Worm (Caenorhabditis elegans) whole organism, L4 larva: ENCODE results near the gene C26B9.5.

ENCODE experiments used
- Y48G9A.11 ChIP-seq: fragments of 200-800 bp; sonication (Bioruptor generic); IDR thresholded peaks from 2 replicates; pipeline ENCODE4 v1.3.6; 2022; ENCODE audit warnings: missing genetic modification reagents, missing genetic modification characterization, missing compliant biosample characterization
- Y75B8A.6 ChIP-seq: fragments of 200-800 bp; sonication (Bioruptor generic); IDR thresholded peaks from 2 replicates; pipeline ENCODE4 v1.3.6; 2022; ENCODE audit warnings: missing genetic modification reagents, missing genetic modification characterization, missing compliant biosample characterization
- ZK337.2 ChIP-seq: fragments of 200-800 bp; sonication (Bioruptor generic); IDR thresholded peaks from 2 replicates; pipeline ENCODE4 v1.3.6; 2022; ENCODE audit warnings: missing genetic modification reagents, missing genetic modification characterization, missing compliant biosample characterization
- aly-2 ChIP-seq: sonication (generic microtip); optimal IDR thresholded peaks from 2 replicates; lab custom pipeline; 2018; ENCODE audit warnings: missing biosample characterization, missing genetic modification characterization
- attf-4 ChIP-seq: sonication (generic microtip); optimal IDR thresholded peaks from 3 replicates; lab custom pipeline; 2017; ENCODE audit warnings: missing biosample characterization, missing genetic modification characterization
- ceh-32 ChIP-seq: sonication (generic microtip); optimal IDR thresholded peaks from 2 replicates; lab custom pipeline; 2016; ENCODE audit warnings: mild to moderate bottlenecking, missing genetic modification characterization, missing compliant biosample characterization; ENCODE audit not compliant: poor library complexity
- ceh-44 ChIP-seq: fragments of 200-800 bp; sonication (Bioruptor generic); IDR thresholded peaks from 2 replicates; pipeline ENCODE4 v1.3.6; 2022; ENCODE audit warnings: missing genetic modification reagents, missing genetic modification characterization, missing compliant biosample characterization
- ceh-62 ChIP-seq: sonication (generic microtip); optimal IDR thresholded peaks from 2 replicates; lab custom pipeline; 2017; ENCODE audit warnings: missing biosample characterization, missing genetic modification characterization
- ces-1 ChIP-seq: fragments of 150-350 bp; sonication (generic microtip); optimal IDR thresholded peaks from 4 replicates; lab custom pipeline; 2014; ENCODE audit warnings: missing biosample characterization, missing genetic modification reagents, missing genetic modification characterization
- daf-16 ChIP-seq, 3 experiments: sonication (generic microtip); optimal IDR thresholded peaks; 2 replicates each; lab custom pipeline; 2016 to 2017; ENCODE audit warnings: missing genetic modification characterization in 3 of 3, missing genetic modification reagents in 3 of 3, mild to moderate bottlenecking in 2 of 3, missing compliant biosample characterization in 2 of 3, missing biosample characterization in 1 of 3, moderate library complexity in 1 of 3
- dmd-6 ChIP-seq: fragments of 200-800 bp; sonication (Bioruptor generic); IDR thresholded peaks from 2 replicates; pipeline ENCODE4 v1.3.6; 2022; ENCODE audit warnings: missing genetic modification reagents, missing genetic modification characterization, missing compliant biosample characterization
- duxl-1 ChIP-seq: sonication (generic microtip); optimal IDR thresholded peaks from 2 replicates; lab custom pipeline; 2016; ENCODE audit warnings: mild to moderate bottlenecking, missing genetic modification characterization, moderate library complexity, missing compliant biosample characterization; ENCODE audit not compliant: poor library complexity
- dve-1 ChIP-seq: sonication (generic microtip); optimal IDR thresholded peaks from 2 replicates; lab custom pipeline; 2017; ENCODE audit warnings: antibody characterized with exemption, mild to moderate bottlenecking, missing genetic modification characterization, missing compliant biosample characterization; ENCODE audit not compliant: insufficient read depth
- egl-27 ChIP-seq: sonication (generic microtip); optimal IDR thresholded peaks from 3 replicates; lab custom pipeline; 2017; ENCODE audit warnings: missing biosample characterization, missing genetic modification reagents, missing genetic modification characterization
- egl-43 ChIP-seq: fragments of 200-800 bp; sonication (Bioruptor generic); IDR thresholded peaks from 2 replicates; pipeline ENCODE4 v1.3.6; 2022; ENCODE audit warnings: missing genetic modification reagents, missing genetic modification characterization, missing compliant biosample characterization
- fkh-10 ChIP-seq: fragments of 150-350 bp; optimal IDR thresholded peaks from 2 replicates; lab custom pipeline; 2014; ENCODE audit warnings: missing biosample characterization, missing genetic modification reagents, missing genetic modification characterization
- hlh-11 ChIP-seq: fragments of 200-800 bp; sonication (Bioruptor generic); optimal IDR thresholded peaks from 2 replicates; lab custom pipeline; 2018; ENCODE audit warnings: mild to moderate bottlenecking, missing genetic modification characterization, missing compliant biosample characterization
- hlh-30 ChIP-seq: sonication (generic microtip); optimal IDR thresholded peaks from 2 replicates; lab custom pipeline; 2017; ENCODE audit warnings: antibody characterized with exemption, mild to moderate bottlenecking, missing genetic modification characterization, missing compliant biosample characterization; ENCODE audit not compliant: insufficient read depth
- lin-1 ChIP-seq: fragments of 200-800 bp; sonication (Bioruptor generic); IDR thresholded peaks from 2 replicates; pipeline ENCODE4 v1.3.6; 2022; ENCODE audit warnings: missing genetic modification reagents, missing genetic modification characterization, missing compliant biosample characterization
- mep-1 ChIP-seq: fragments of 150-350 bp; sonication (generic microtip); optimal IDR thresholded peaks from 3 replicates; lab custom pipeline; 2014; ENCODE audit warnings: missing biosample characterization, missing genetic modification characterization
- nhr-10 ChIP-seq: fragments of 150-350 bp; optimal IDR thresholded peaks from 2 replicates; lab custom pipeline; 2014; ENCODE audit warnings: missing biosample characterization, missing genetic modification characterization
- nhr-102 ChIP-seq: sonication (generic microtip); optimal IDR thresholded peaks from 2 replicates; lab custom pipeline; 2016; ENCODE audit warnings: mild to moderate bottlenecking, missing genetic modification characterization, moderate library complexity, missing compliant biosample characterization
- nhr-11 ChIP-seq: fragments of 150-350 bp; optimal IDR thresholded peaks from 2 replicates; lab custom pipeline; 2014; ENCODE audit warnings: missing biosample characterization, missing genetic modification characterization
- nhr-28 ChIP-seq: fragments of 150-350 bp; optimal IDR thresholded peaks from 2 replicates; lab custom pipeline; 2014; ENCODE audit warnings: missing biosample characterization, missing genetic modification characterization
- nhr-41 ChIP-seq: fragments of 200-800 bp; sonication (Bioruptor generic); IDR thresholded peaks from 2 replicates; pipeline ENCODE4 v1.3.6; 2022; ENCODE audit warnings: missing genetic modification reagents, missing genetic modification characterization, missing compliant biosample characterization
- nhr-77 ChIP-seq: fragments of 150-350 bp; optimal IDR thresholded peaks from 2 replicates; lab custom pipeline; 2014; ENCODE audit warnings: missing biosample characterization, missing genetic modification characterization
- php-3 ChIP-seq: fragments of 200-800 bp; sonication (Bioruptor generic); IDR thresholded peaks from 2 replicates; pipeline ENCODE4 v1.3.6; 2022; ENCODE audit warnings: missing genetic modification reagents, missing genetic modification characterization, missing compliant biosample characterization
- pqm-1 ChIP-seq: sonication (generic microtip); optimal IDR thresholded peaks from 2 replicates; lab custom pipeline; 2017; ENCODE audit warnings: missing biosample characterization, missing genetic modification characterization
- sdz-12 ChIP-seq: fragments of 200-800 bp; sonication (Bioruptor generic); optimal IDR thresholded peaks from 2 replicates; lab custom pipeline; 2018; ENCODE audit warnings: mild to moderate bottlenecking, missing genetic modification characterization, missing compliant biosample characterization
- vab-7 ChIP-seq: fragments of 200-800 bp; sonication (Bioruptor generic); IDR thresholded peaks from 2 replicates; pipeline ENCODE4 v1.3.6; 2022; ENCODE audit warnings: missing genetic modification reagents, missing genetic modification characterization, missing compliant biosample characterization
- zag-1 ChIP-seq: fragments of 150-350 bp; optimal IDR thresholded peaks from 2 replicates; lab custom pipeline; 2014; ENCODE audit warnings: missing biosample characterization, missing genetic modification characterization
- ztf-7 ChIP-seq: fragments of 150-350 bp; optimal IDR thresholded peaks from 2 replicates; lab custom pipeline; 2014; ENCODE audit warnings: missing biosample characterization, missing genetic modification characterization

Gene C26B9.5

DNA sequence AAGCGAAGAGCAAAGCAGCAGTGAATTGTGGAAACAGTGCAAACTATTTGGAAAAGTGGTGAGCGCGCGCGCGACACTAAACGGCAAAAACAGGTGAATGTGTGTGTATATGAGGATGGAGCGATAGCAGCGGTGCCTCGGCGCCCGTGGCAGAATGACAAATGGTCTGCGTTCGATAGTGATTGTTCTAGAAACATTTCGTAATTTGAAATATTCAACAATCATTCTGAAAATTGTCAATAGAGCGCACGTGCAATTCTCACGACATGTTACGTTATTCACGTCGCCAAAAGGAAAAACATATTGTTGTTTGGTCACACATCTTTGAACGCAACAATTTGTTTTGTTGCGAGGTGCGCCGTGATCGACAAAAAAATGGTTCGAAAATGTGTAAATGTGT lies 26.0 kb downstream of the C26B9.5 start (continued):
- TF ChIP-seq daf-16 (GFP tag; optimal IDR thresholded peaks at IDR 0.05; lab: Kevin White, UChicago) (no peak), daf-16 (tag; optimal IDR thresholded peaks at IDR 0.05; lab: Kevin White, UChicago) (peak; percentile 97), Y75B8A.6 (GFP tag; lab: Robert Waterston, UW) (0 out of 2 replicates have a peak, but pooled peaks have one; percentile 30), fkh-10 (GFP tag; lab: Kevin White, UChicago) (no peak), ceh-32 (tag; lab: Kevin White, UChicago) (no peak), nhr-11 (tag; lab: Kevin White, UChicago) (no peak), hlh-11 (tag; lab: Kevin White, UChicago) (peak; percentile 68), attf-4 (tag; lab: Kevin White, UChicago) (no peak), nhr-28 (tag; lab: Kevin White, UChicago) (peak; percentile 14), ceh-44 (GFP tag; lab: Robert Waterston, UW) (no peak), Y48G9A.11 (GFP tag; lab: Robert Waterston, UW) (no peak), zag-1 (no peak), nhr-77 (no peak), mep-1 (tag; lab: Kevin White, UChicago) (peak; percentile 45), vab-7 (GFP tag; lab: Robert Waterston, UW) (no peak), pqm-1 (tag; lab: Kevin White, UChicago) (no peak), nhr-10 (tag; lab: Kevin White, UChicago) (no peak), nhr-41 (GFP tag; lab: Robert Waterston, UW) (no peak), ces-1 (GFP tag; lab: Kevin White, UChicago) (no peak)

DNA sequence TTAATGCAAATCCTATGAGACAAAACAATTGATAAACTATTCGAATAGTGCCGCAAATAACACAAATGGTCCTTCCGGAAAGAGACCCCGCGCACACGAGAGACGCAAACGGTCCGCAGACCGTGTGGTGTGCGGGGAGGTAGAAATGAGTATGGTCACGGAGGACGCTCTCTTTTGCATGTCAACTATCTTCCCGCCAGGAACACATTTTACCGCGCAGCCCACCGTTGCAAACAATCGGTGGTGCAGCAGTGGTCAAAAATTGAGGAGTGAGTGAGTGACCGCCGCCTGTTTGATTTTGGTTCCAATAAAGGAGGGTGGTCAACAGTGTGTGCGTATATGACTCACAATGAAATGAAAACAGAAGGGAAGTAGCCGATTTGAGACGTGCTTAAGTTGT lies 31.4 kb downstream of the C26B9.5 start:
- TF ChIP-seq egl-43 (GFP tag; lab: Robert Waterston, UW) (0 out of 2 replicates have a peak, but pooled peaks have one; percentile 33), daf-16 (GFP tag; optimal IDR thresholded peaks at IDR 0.05; lab: Kevin White, UChicago) (no peak), daf-16 (tag; optimal IDR thresholded peaks at IDR 0.05; lab: Kevin White, UChicago) (no peak)
- TF ChIP-seq, all 104 proteins: peak for 1

DNA sequence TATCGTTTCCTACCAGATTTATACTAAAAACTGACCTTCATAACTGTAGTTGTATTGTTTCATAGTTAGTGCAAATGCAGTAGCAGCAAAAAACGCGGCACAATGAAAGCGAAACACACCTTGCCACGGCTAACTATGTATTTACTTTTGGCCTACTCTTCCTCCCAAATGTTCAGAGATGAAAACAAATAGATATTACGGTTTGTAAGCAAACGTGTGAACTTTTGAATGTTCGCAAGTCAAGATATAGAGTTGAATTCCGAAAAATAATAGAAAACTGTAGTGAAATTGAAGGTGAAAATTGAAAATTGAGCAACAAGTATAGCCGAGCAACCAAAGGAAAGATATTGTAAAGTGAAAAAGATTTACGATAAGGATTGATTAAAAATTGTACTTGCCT lies 34.9 kb downstream of the C26B9.5 start, which contains the start of gene chtl-1:
TSS of gene chtl-1 (minus strand) at position 101 of the 400 bp plus-strand sequence.
- TF ChIP-seq ztf-7 (tag; lab: Kevin White, UChicago) (no peak), duxl-1 (tag; lab: Kevin White, UChicago) (no peak), hlh-30 (tag; lab: Kevin White, UChicago) (no peak), nhr-41 (GFP tag; lab: Robert Waterston, UW) (no peak), egl-27 (tag; lab: Kevin White, UChicago) (no peak), nhr-102 (no peak), lin-1 (no peak), attf-4 (tag; lab: Kevin White, UChicago) (no peak), nhr-10 (tag; lab: Kevin White, UChicago) (no peak), ceh-32 (tag; lab: Kevin White, UChicago) (no peak), ZK337.2 (no peak), sdz-12 (GFP tag; lab: Kevin White, UChicago) (no peak)

DNA sequence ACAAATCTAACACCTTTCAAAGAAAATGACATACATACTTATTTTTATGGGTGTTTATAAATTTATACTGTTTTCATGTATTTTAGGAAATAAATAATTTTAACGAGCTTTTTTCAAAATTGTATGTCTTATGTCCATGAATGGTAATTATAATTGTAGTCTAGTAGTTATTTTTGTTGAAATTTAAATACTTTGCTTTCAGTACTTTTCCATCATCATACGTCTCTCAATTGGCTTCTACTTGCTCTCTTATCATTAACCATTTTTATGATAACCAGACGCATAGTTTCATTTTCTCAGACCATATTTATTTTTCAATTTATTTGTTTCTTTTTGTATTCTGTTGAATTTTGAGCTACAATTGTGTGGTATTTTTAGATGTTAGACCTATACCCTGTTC lies 36.2 kb downstream of the C26B9.5 start, which contains the start of gene F35C8.5:
TSS of gene F35C8.5 (plus strand) at position 377 of the 400 bp plus-strand sequence.
- TF ChIP-seq aly-2 (no peak), nhr-28 (tag; lab: Kevin White, UChicago) (peak; percentile 52), ceh-62 (tag; lab: Kevin White, UChicago) (no peak), pqm-1 (tag; lab: Kevin White, UChicago) (peak; percentile 53), nhr-77 (peak; percentile 34), dmd-6 (0 out of 2 replicates have a peak, but pooled peaks have one; percentile 6), daf-16 (GFP tag; optimal IDR thresholded peaks at IDR 0.05; lab: Kevin White, UChicago) (no peak), daf-16 (tag; optimal IDR thresholded peaks at IDR 0.05; lab: Kevin White, UChicago) (peak; percentile 76), php-3 (0 out of 2 replicates have a peak, but pooled peaks have one; percentile 44), dve-1 (tag; lab: Kevin White, UChicago) (peak; percentile 35)
